5 fruit fly cellular contexts compared by ENCODE assay signal in the genomic region with DNA sequence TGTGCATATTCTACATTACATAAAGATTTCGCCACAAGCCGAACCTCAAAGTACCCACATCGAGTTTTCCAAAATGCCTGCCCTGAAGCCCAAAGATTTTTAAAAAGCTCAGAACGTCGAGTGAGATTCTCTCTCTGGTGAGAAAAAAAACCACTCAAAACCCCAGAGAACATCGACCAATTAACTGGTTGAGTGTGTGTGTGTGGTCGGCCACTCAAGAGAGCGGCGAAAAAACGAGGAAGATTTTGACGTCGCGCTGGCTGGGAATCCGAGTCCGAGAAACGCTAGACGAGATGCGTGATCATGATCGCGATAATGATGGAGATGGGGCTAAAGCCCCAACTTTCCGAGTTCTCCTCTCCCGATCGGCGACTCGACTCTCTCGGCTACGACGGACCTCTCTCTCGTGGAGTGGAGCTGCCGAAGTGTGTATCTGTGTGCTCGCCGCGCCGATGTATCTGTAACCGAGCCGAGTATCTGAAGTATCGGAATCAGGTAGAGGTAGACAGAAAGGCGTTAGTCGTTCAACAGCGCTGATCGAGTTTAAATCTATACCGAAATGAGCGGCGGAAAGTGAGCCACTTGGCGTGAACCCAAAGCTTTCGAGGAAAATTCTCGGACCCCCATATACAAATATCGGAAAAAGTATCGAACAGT.
A peak's percentile ranks its signal among the peaks of the same experiment; 100 is the strongest.
TF ChIP-seq lines count a peak whose summit lies in the region.

No protein-coding gene starts in this region.

- no peak for TF ChIP-seq CTCF in whole organism, embryonic (GFP tag; optimal IDR thresholded peaks at IDR 0.05; lab: Kevin White, UChicago)

TF ChIP-seq in whole organism, 6 proteins besides CTCF, POLR2A, EP300 and RAD21:
- TF ChIP-seq pan (optimal IDR thresholded peaks at IDR 0.05; lab: Kevin White, UChicago) (no peak), psq (optimal IDR thresholded peaks at IDR 0.05; lab: Kevin White, UChicago) (no peak), EcR (GFP tag; optimal IDR thresholded peaks at IDR 0.05; lab: Kevin White, UChicago) (no peak), Dll (optimal IDR thresholded peaks at IDR 0.05; lab: Kevin White, UChicago) (peak; percentile 68), usp (GFP tag; optimal IDR thresholded peaks at IDR 0.05; lab: Kevin White, UChicago) (no peak), CG8478 (optimal IDR thresholded peaks at IDR 0.05; lab: Kevin White, UChicago) (no peak)
TF ChIP-seq in whole organism: peak in this region for 1.

TF ChIP-seq in whole organism, embryonic, 481 proteins besides CTCF, POLR2A, EP300 and RAD21 (continues in another document):
- TF ChIP-seq gsb (GFP tag; IDR thresholded peaks at IDR 0.05; lab: Robert Waterston, UW) (no peak), HmgD (GFP tag; optimal IDR thresholded peaks at IDR 0.05; lab: Kevin White, UChicago) (no peak), CG7987 (GFP tag; optimal IDR thresholded peaks at IDR 0.05; lab: Kevin White, UChicago) (peak; percentile 3), CG34224 (GFP tag; IDR thresholded peaks at IDR 0.05; lab: Robert Waterston, UW; ENCODE audit: partially characterized antibody) (peak; percentile 46; the same call in 2 of the 3 replicates), NFAT (GFP tag; IDR thresholded peaks at IDR 0.05; lab: Robert Waterston, UW) (no peak), z (GFP tag; IDR thresholded peaks at IDR 0.05; lab: Robert Waterston, UW) (peak; percentile 98), CG10654 (GFP tag; optimal IDR thresholded peaks at IDR 0.05; lab: Kevin White, UChicago) (no peak), bigmax (GFP tag; optimal IDR thresholded peaks at IDR 0.05; lab: Kevin White, UChicago) (no peak), Elba2 (GFP tag; optimal IDR thresholded peaks at IDR 0.05; lab: Kevin White, UChicago) (no peak), unc-4 (GFP tag; IDR thresholded peaks at IDR 0.05; lab: Robert Waterston, UW; ENCODE audit: partially characterized antibody) (peak; percentile 45; the same call in 1 of the 2 replicates), Rx (GFP tag; IDR thresholded peaks at IDR 0.05; lab: Robert Waterston, UW) (no peak), CG15514 (GFP tag; optimal IDR thresholded peaks at IDR 0.05; lab: Kevin White, UChicago) (peak; percentile 18), so (GFP tag; IDR thresholded peaks at IDR 0.05; lab: Robert Waterston, UW) (0 out of 3 replicates have a peak, but pooled peaks have one; percentile 32), phol (tag; optimal IDR thresholded peaks at IDR 0.05; lab: Kevin White, UChicago) (no peak), CG6791 (GFP tag; IDR thresholded peaks at IDR 0.05; lab: Robert Waterston, UW; ENCODE audit: partially characterized antibody) (peak; percentile 65; the same call in 2 of the 3 replicates), CG10543 (GFP tag; optimal IDR thresholded peaks at IDR 0.05; lab: Kevin White, UChicago) (peak; percentile 40), Doc3 (GFP tag; IDR thresholded peaks at IDR 0.05; lab: Robert Waterston, UW; ENCODE audit: partially characterized antibody) (0 out of 3 replicates have a peak, but pooled peaks have one; percentile 24)

TF ChIP-seq in whole organism, prepupa, 60 proteins besides CTCF, POLR2A, EP300 and RAD21 (continues in another document):
- TF ChIP-seq CG11294 (GFP tag; IDR thresholded peaks at IDR 0.05; lab: Robert Waterston, UW), result no peak
- TF ChIP-seq CG16779 (tag; optimal IDR thresholded peaks at IDR 0.05; lab: Kevin White, UChicago), result no peak
- TF ChIP-seq CG11762 (GFP tag; optimal IDR thresholded peaks at IDR 0.05; lab: Kevin White, UChicago; ENCODE audit: insufficient read depth), result no peak
- no peak for TF ChIP-seq CG1621 (tag; optimal IDR thresholded peaks at IDR 0.05; lab: Kevin White, UChicago)
- TF ChIP-seq vri (GFP tag; optimal IDR thresholded peaks at IDR 0.05; lab: Kevin White, UChicago), result no peak
- TF ChIP-seq Hr38 (GFP tag; optimal IDR thresholded peaks at IDR 0.05; lab: Kevin White, UChicago), result no peak
- TF ChIP-seq dsx (GFP tag; optimal IDR thresholded peaks at IDR 0.05; lab: Kevin White, UChicago; ENCODE audit: poor library complexity, severe bottlenecking), result peak; percentile 5
- no peak for TF ChIP-seq Smox (GFP tag; optimal IDR thresholded peaks at IDR 0.05; lab: Kevin White, UChicago)
- TF ChIP-seq esn (GFP tag; optimal IDR thresholded peaks at IDR 0.05; lab: Kevin White, UChicago), result no peak
- TF ChIP-seq CG7368 (GFP tag; optimal IDR thresholded peaks at IDR 0.05; lab: Kevin White, UChicago), result no peak
- no peak for TF ChIP-seq Lpt (GFP tag; optimal IDR thresholded peaks at IDR 0.05; lab: Kevin White, UChicago)
- TF ChIP-seq eg (GFP tag; IDR thresholded peaks at IDR 0.05; lab: Robert Waterston, UW), result 0 out of 3 replicates have a peak, but pooled peaks have one; percentile 10
- TF ChIP-seq Ets96B (tag; optimal IDR thresholded peaks at IDR 0.05; lab: Kevin White, UChicago), result no peak
- no peak for TF ChIP-seq CG6854 (GFP tag; optimal IDR thresholded peaks at IDR 0.05; lab: Kevin White, UChicago)
- no peak for TF ChIP-seq fd85E (GFP tag; optimal IDR thresholded peaks at IDR 0.05; lab: Kevin White, UChicago)
- no peak for TF ChIP-seq Hr39 (GFP tag; optimal IDR thresholded peaks at IDR 0.05; lab: Kevin White, UChicago)
- TF ChIP-seq CG6792 (GFP tag; optimal IDR thresholded peaks at IDR 0.05; lab: Kevin White, UChicago), result no peak
- TF ChIP-seq Blimp-1 (GFP tag; optimal IDR thresholded peaks at IDR 0.05; lab: Kevin White, UChicago), result no peak
- no peak for TF ChIP-seq CG34406 (GFP tag; optimal IDR thresholded peaks at IDR 0.05; lab: Kevin White, UChicago)
- peak; percentile 63 for TF ChIP-seq fkh (GFP tag; optimal IDR thresholded peaks at IDR 0.05; lab: Kevin White, UChicago)

TF ChIP-seq in whole organism, pupa, 21 proteins besides CTCF, POLR2A, EP300 and RAD21:
- TF ChIP-seq EcR (GFP tag; optimal IDR thresholded peaks at IDR 0.05; lab: Kevin White, UChicago) (peak; percentile 80), Pif1B (GFP tag; optimal IDR thresholded peaks at IDR 0.05; lab: Kevin White, UChicago) (no peak), CG4496 (GFP tag; IDR thresholded peaks at IDR 0.05; lab: Robert Waterston, UW) (0 out of 3 replicates have a peak, but pooled peaks have one; percentile 35), CG13204 (GFP tag; optimal IDR thresholded peaks at IDR 0.05; lab: Kevin White, UChicago) (peak; percentile 26), fd96Ca (GFP tag; IDR thresholded peaks at IDR 0.05; lab: Robert Waterston, UW) (no peak)

TF ChIP-seq in whole organism, wandering third instar larva, 38 proteins besides CTCF, POLR2A, EP300 and RAD21:
- TF ChIP-seq Vsx2 (GFP tag; optimal IDR thresholded peaks at IDR 0.05; lab: Kevin White, UChicago; ENCODE audit: partially characterized antibody) (peak; percentile 3), dsf (GFP tag; optimal IDR thresholded peaks at IDR 0.05; lab: Kevin White, UChicago; ENCODE audit: borderline replicate concordance) (no peak), dl (GFP tag; optimal IDR thresholded peaks at IDR 0.05; lab: Kevin White, UChicago; ENCODE audit: insufficient read depth in 1 of 2, partially characterized antibody in 2 of 2) (peak; percentile 36 to 75), br (GFP tag; optimal IDR thresholded peaks at IDR 0.05; lab: Kevin White, UChicago) (no peak), GATAd (GFP tag; optimal IDR thresholded peaks at IDR 0.05; lab: Kevin White, UChicago) (no peak), Dif (GFP tag; optimal IDR thresholded peaks at IDR 0.05; lab: Kevin White, UChicago; ENCODE audit: partially characterized antibody) (peak; percentile 77)
